Fruit fly (Drosophila melanogaster) ovary, adult (tissue): ENCODE data around the gene EndoGI.

Source experiments
- CG17801 ChIP-seq: fragments of 200-800 bp; optimal IDR thresholded peaks from 2 replicates; lab custom pipeline; 2019; ENCODE audit warnings: missing biosample characterization, mild to moderate bottlenecking, missing genetic modification characterization, moderate library complexity; ENCODE audit not compliant: partially characterized antibody

Gene EndoGI

dm6 chr2L:16299466-16300311 is 42.2 kb downstream of the EndoGI start, which contains the start of the genes heix and CG17328:
Gene heix, minus strand, starts transcription at chr2L:16299858.
Gene CG17328, plus strand, starts transcription at chr2L:16299943.
- peak; percentile 55 for TF ChIP-seq CG17801 (GFP tag; lab: Kevin White, UChicago)

- peak; percentile 51 for TF ChIP-seq CG17801 (GFP tag; lab: Kevin White, UChicago)
These were observed 45.3 kb downstream of the EndoGI start, which contains the start of gene GMF for dm6 chr2L:16302773-16303279. Gene GMF, minus strand, starts transcription at chr2L:16302954.

- peak; percentile 84 for TF ChIP-seq CG17801 (GFP tag; lab: Kevin White, UChicago)
These were observed 49.7 kb downstream of the EndoGI start, which contains the start of the genes CG5861 and Syx5 for dm6 chr2L:16307026-16307703. Gene CG5861, minus strand, starts transcription at chr2L:16307298. Gene Syx5, plus strand, starts transcription at chr2L:16307346.
